Fruit fly (Drosophila melanogaster): ENCODE results near the gene CG7120.

DNA sequence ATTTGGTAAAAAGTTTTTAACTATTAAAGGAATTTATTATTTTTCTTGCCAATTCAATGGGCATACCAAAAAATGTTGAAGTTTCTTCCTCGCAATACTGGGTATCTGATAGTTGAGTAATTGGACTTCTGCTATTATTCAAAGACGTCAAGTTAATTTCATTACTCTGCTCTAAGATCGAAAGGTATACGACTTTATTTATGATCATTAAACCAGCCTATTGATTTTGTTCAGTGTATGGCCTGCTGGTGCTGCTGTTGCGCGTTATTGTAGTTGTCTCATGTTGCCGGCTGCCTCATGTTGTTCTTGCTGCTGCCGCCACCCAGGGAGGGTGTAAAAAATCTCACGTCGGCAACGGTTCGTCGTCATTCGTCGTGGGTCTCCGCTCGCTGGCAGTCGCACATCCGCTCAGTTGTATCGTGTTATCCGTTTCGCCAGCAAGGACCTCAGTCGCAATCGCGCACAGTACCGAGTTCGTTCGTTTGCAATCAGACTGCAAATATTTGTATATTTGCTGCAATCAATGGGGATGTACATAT lies at the start of gene CG7120:
- TF ChIP-seq CG8478 (optimal IDR thresholded peaks at IDR 0.05), result no peak
- no peak for TF ChIP-seq CTCF (optimal IDR thresholded peaks at IDR 0.05)

All from S2 (cell line).